Worm (Caenorhabditis elegans): Measurements from ENCODE around the gene rep-1.

rep-1 gene

ce11 chrIII:1578566-1578965 lies 8.5 kb downstream of the rep-1 start:
- peak; percentile 59 for TF ChIP-seq ceh-48 (tag; optimal IDR thresholded peaks at IDR 0.05)
- TF ChIP-seq elt-2 (tag; optimal IDR thresholded peaks at IDR 0.05): no peak

ce11 chrIII:1579001-1579400 lies 8.9 kb downstream of the rep-1 start:
- no peak for TF ChIP-seq F13H6.1 (tag; optimal IDR thresholded peaks at IDR 0.05)
- no peak for TF ChIP-seq ama-1 (optimal IDR thresholded peaks at IDR 0.05)
- TF ChIP-seq fkh-6 (tag; optimal IDR thresholded peaks at IDR 0.05): no peak
- no peak for TF ChIP-seq nhr-11 (tag; optimal IDR thresholded peaks at IDR 0.05)
- TF ChIP-seq pros-1 (tag; optimal IDR thresholded peaks at IDR 0.05): no peak
- no peak for TF ChIP-seq pax-1 (tag; optimal IDR thresholded peaks at IDR 0.05)
- no peak for TF ChIP-seq lin-11 (tag; optimal IDR thresholded peaks at IDR 0.05)
- no peak for TF ChIP-seq syd-9 (tag; optimal IDR thresholded peaks at IDR 0.05)
- TF ChIP-seq ceh-45 (GFP tag; IDR thresholded peaks at IDR 0.05): no peak
- TF ChIP-seq sox-2 (GFP tag; IDR thresholded peaks at IDR 0.05): no peak
- TF ChIP-seq C38D4.7 (GFP tag; optimal IDR thresholded peaks at IDR 0.05): no peak
- TF ChIP-seq pat-9 (tag; optimal IDR thresholded peaks at IDR 0.05): no peak
- TF ChIP-seq ahr-1 (tag; optimal IDR thresholded peaks at IDR 0.05): no peak
- TF ChIP-seq mec-3 (tag; optimal IDR thresholded peaks at IDR 0.05; ENCODE audit: borderline replicate concordance): no peak
- TF ChIP-seq madf-2 (tag; optimal IDR thresholded peaks at IDR 0.05): no peak
- TF ChIP-seq sdc-2 (tag; optimal IDR thresholded peaks at IDR 0.05): no peak
- TF ChIP-seq ceh-22 (tag; optimal IDR thresholded peaks at IDR 0.05): no peak
- TF ChIP-seq ceh-14 (tag; optimal IDR thresholded peaks at IDR 0.05): no peak

- TF ChIP-seq pat-9 (tag; optimal IDR thresholded peaks at IDR 0.05) (no peak), madf-2 (tag; optimal IDR thresholded peaks at IDR 0.05) (no peak), ceh-2 (tag; optimal IDR thresholded peaks at IDR 0.05) (no peak), K02D7.2 (tag; optimal IDR thresholded peaks at IDR 0.05) (no peak), ceh-48 (tag; optimal IDR thresholded peaks at IDR 0.05) (peak; percentile 80)
Observed at ce11 chrIII:1580142-1580541, 10.0 kb downstream of the rep-1 start.

ce11 chrIII:1583529-1583928 lies 13.4 kb downstream of the rep-1 start:
- TF ChIP-seq elt-4 (tag; optimal IDR thresholded peaks at IDR 0.05) (no peak), ceh-48 (tag; optimal IDR thresholded peaks at IDR 0.05) (peak; percentile 89)

- TF ChIP-seq ceh-48 (tag; optimal IDR thresholded peaks at IDR 0.05): peak; percentile 41
- TF ChIP-seq gmeb-2 (tag; optimal IDR thresholded peaks at IDR 0.05): no peak
Observed at ce11 chrIII:1584216-1584715, 14.2 kb downstream of the rep-1 start.

ce11 chrIII:1591681-1592080 lies 21.6 kb downstream of the rep-1 start:
- no peak for TF ChIP-seq mec-3 (tag; optimal IDR thresholded peaks at IDR 0.05; ENCODE audit: borderline replicate concordance)
- peak; percentile 55 for TF ChIP-seq unc-42 (tag; optimal IDR thresholded peaks at IDR 0.05)
- no peak for TF ChIP-seq ceh-30 (tag; optimal IDR thresholded peaks at IDR 0.05)
- peak; percentile 5 for TF ChIP-seq ceh-19 (GFP tag; optimal IDR thresholded peaks at IDR 0.05)
- no peak for TF ChIP-seq pros-1 (tag; optimal IDR thresholded peaks at IDR 0.05)
- no peak for TF ChIP-seq sox-2 (GFP tag; IDR thresholded peaks at IDR 0.05)
- no peak for TF ChIP-seq ceh-14 (tag; optimal IDR thresholded peaks at IDR 0.05)
- no peak for TF ChIP-seq unc-86 (tag; optimal IDR thresholded peaks at IDR 0.05)
- no peak for TF ChIP-seq hlh-13 (GFP tag; optimal IDR thresholded peaks at IDR 0.05)
- peak; percentile 55 for TF ChIP-seq ceh-31 (tag; optimal IDR thresholded peaks at IDR 0.05)
- no peak for TF ChIP-seq elt-2 (tag; optimal IDR thresholded peaks at IDR 0.05)
- no peak for TF ChIP-seq elt-4 (tag; optimal IDR thresholded peaks at IDR 0.05)
- TF ChIP-seq fax-1 (tag; optimal IDR thresholded peaks at IDR 0.05): no peak
- no peak for TF ChIP-seq ceh-6 (GFP tag; optimal IDR thresholded peaks at IDR 0.05)
- no peak for TF ChIP-seq gmeb-2 (tag; optimal IDR thresholded peaks at IDR 0.05)
- TF ChIP-seq ceh-22 (tag; optimal IDR thresholded peaks at IDR 0.05): no peak
- TF ChIP-seq unc-55 (GFP tag; optimal IDR thresholded peaks at IDR 0.05): peak; percentile 20
- TF ChIP-seq ceh-34 (tag; optimal IDR thresholded peaks at IDR 0.05): peak; percentile 23
- no peak for TF ChIP-seq lim-6 (tag; optimal IDR thresholded peaks at IDR 0.05)
- no peak for TF ChIP-seq nhr-11 (tag; optimal IDR thresholded peaks at IDR 0.05)
- TF ChIP-seq nfya-1 (tag; optimal IDR thresholded peaks at IDR 0.05): peak; percentile 65
- no peak for TF ChIP-seq K02D7.2 (tag; optimal IDR thresholded peaks at IDR 0.05)
- no peak for TF ChIP-seq nhr-232 (tag; optimal IDR thresholded peaks at IDR 0.05)

Data from whole organism, late embryonic.